Worm (Caenorhabditis elegans) whole organism, L1 larva: ENCODE data around the gene F35H10.10.

Experiments used
- F16B12.6 ChIP-seq: fragments of 150-350 bp; optimal IDR thresholded peaks from 2 replicates; lab custom pipeline; 2014; ENCODE audit warnings: missing biosample characterization, missing genetic modification characterization
- aly-2 ChIP-seq: fragments of 150-350 bp; optimal IDR thresholded peaks from 2 replicates; lab custom pipeline; 2014; ENCODE audit warnings: missing biosample characterization, missing genetic modification characterization
- ama-1 ChIP-seq: fragments of 150-350 bp; optimal IDR thresholded peaks from 2 replicates; lab custom pipeline; 2014
- blmp-1 ChIP-seq: fragments of 150-350 bp; optimal IDR thresholded peaks from 2 replicates; lab custom pipeline; 2014; ENCODE audit warnings: missing biosample characterization, missing genetic modification characterization
- efl-1 ChIP-seq, 4 experiments: fragments of 150-350 bp; optimal IDR thresholded peaks in 3 of 4; peaks in 1 of 4; 1 replicate in 1 of 4; 2 replicates in 3 of 4; lab custom pipeline; 2014; ENCODE audit warnings: missing biosample characterization in 2 of 4, missing genetic modification characterization in 2 of 4, missing genetic modification reagents in 2 of 4
- egl-13 ChIP-seq: sonication (generic microtip); optimal IDR thresholded peaks from 2 replicates; lab custom pipeline; 2016; ENCODE audit warnings: missing genotype, missing genetic modification reagents, missing genetic modification characterization, missing compliant biosample characterization
- elt-3 ChIP-seq, 6 experiments: fragments of 150-350 bp in 1 of 6; sonication (generic microtip); optimal IDR thresholded peaks; 2 replicates each; lab custom pipeline; 2017 to 2018; ENCODE audit warnings: missing biosample characterization in 6 of 6, missing genetic modification characterization in 6 of 6, inconsistent platforms in 1 of 6
- jun-1 ChIP-seq: fragments of 150-350 bp; optimal IDR thresholded peaks from 2 replicates; lab custom pipeline; 2014; ENCODE audit warnings: missing biosample characterization, missing genetic modification reagents, missing genetic modification characterization
- lin-14 ChIP-seq: fragments of 200-800 bp; sonication (Bioruptor generic); optimal IDR thresholded peaks from 2 replicates; lab custom pipeline; 2018; ENCODE audit warnings: mild to moderate bottlenecking, missing genetic modification characterization, moderate library complexity, missing compliant biosample characterization
- nhr-237 ChIP-seq: fragments of 150-350 bp; optimal IDR thresholded peaks from 2 replicates; lab custom pipeline; 2014; ENCODE audit warnings: missing biosample characterization, missing genetic modification characterization
- nhr-76 ChIP-seq: sonication (generic microtip); optimal IDR thresholded peaks from 2 replicates; lab custom pipeline; 2017; ENCODE audit warnings: missing biosample characterization, missing genetic modification characterization
- pqm-1 ChIP-seq: sonication (generic microtip); optimal IDR thresholded peaks from 3 replicates; lab custom pipeline; 2017; ENCODE audit warnings: missing biosample characterization, missing genetic modification characterization
- sptf-1 ChIP-seq: fragments of 150-350 bp; optimal IDR thresholded peaks from 2 replicates; lab custom pipeline; 2014; ENCODE audit warnings: missing biosample characterization, missing genetic modification characterization

DNA sequence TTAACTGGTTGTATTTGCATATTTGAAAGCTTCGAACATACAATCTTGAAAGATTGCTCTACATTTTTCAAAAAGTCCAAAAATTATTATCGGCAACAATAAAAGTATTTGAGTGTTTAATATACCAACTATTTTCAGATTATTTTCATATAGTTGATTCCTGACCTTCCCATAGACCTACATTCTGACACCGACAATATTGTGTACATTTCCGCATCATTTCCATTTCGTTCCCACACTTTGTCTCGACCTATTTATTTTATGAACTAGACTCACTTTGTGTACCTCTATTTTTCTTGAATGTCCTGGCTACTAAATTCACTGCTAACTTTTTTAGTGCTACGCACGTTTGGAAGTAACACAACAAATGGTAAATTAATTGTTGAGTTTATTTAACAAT, 29.6 kb upstream of the F35H10.10 start, which contains the start of gene lgc-5:
- TF ChIP-seq F16B12.6 (tag; lab: Kevin White, UChicago) (no peak), pqm-1 (no peak), aly-2 (tag; lab: Kevin White, UChicago) (no peak), lin-14 (GFP tag; lab: Kevin White, UChicago) (no peak), nhr-76 (tag; lab: Kevin White, UChicago) (no peak), jun-1 (tag; lab: Kevin White, UChicago) (no peak), blmp-1 (tag; lab: Kevin White, UChicago) (no peak), elt-3 (tag; optimal IDR thresholded peaks at IDR 0.05; lab: Kevin White, UChicago) (no peak), sptf-1 (no peak), efl-1 (optimal IDR thresholded peaks at IDR 0.05; lab: Kevin White, UChicago) (no peak), efl-1 (GFP tag; optimal IDR thresholded peaks at IDR 0.05 in 1 of 2; lab: Kevin White, UChicago) (no peak), nhr-237 (tag; lab: Kevin White, UChicago) (no peak), ama-1 (lab: Kevin White, UChicago) (no peak), egl-13 (tag; lab: Kevin White, UChicago) (no peak)
